Fruit fly (Drosophila melanogaster) S2 (cell line): Measurements from ENCODE around the gene CG7991.

Experiments
- CG8478 ChIP-seq: fragments of >200 bp; optimal IDR thresholded peaks from 2 replicates; lab custom pipeline; 2018
- CTCF ChIP-seq, 2 experiments: fragments of >200 bp; optimal IDR thresholded peaks; 2 replicates each; lab custom pipeline; 2018

The CG7991 gene

DNA sequence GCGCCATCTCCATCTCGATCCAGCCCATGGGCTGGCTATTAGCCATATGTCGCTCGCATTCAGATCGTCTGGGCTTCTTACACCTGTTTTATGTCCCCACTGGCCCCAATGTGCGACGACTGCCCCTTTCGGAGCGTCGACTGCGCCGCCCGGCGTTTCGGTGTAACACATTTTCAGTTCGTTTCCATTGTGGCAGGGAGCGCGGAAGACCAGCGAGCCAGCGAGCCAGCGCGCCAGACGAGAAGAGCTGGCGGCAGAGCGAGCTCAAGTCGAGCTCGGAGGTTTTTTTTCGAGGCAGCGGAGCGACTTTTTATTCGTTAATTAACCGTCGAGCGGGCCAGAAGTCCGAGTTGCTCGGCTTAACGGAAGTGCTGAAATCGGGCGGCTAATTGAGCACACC lies at the start of gene CG7991:
Gene CG7991, plus strand, starts transcription at position 329 of the 400 bp plus-strand sequence.
- TF ChIP-seq CG8478 (lab: Kevin White, UChicago) (no peak), CTCF (optimal IDR thresholded peaks at IDR 0.05; lab: Kevin White, UChicago) (no peak)

dm6 chr3L:1626924-1627323 lies 47.6 kb upstream of the CG7991 start:
- TF ChIP-seq CG8478 (lab: Kevin White, UChicago) (no peak), CTCF (optimal IDR thresholded peaks at IDR 0.05; lab: Kevin White, UChicago) (no peak)

dm6 chr3L:1628176-1628866 lies 46.2 kb upstream of the CG7991 start, which contains the start of gene CG13928:
CG13928 (minus strand) TSS chr3L:1628377.
- TF ChIP-seq CG8478 (lab: Kevin White, UChicago) (no peak), CTCF (optimal IDR thresholded peaks at IDR 0.05; lab: Kevin White, UChicago) (no peak)

DNA sequence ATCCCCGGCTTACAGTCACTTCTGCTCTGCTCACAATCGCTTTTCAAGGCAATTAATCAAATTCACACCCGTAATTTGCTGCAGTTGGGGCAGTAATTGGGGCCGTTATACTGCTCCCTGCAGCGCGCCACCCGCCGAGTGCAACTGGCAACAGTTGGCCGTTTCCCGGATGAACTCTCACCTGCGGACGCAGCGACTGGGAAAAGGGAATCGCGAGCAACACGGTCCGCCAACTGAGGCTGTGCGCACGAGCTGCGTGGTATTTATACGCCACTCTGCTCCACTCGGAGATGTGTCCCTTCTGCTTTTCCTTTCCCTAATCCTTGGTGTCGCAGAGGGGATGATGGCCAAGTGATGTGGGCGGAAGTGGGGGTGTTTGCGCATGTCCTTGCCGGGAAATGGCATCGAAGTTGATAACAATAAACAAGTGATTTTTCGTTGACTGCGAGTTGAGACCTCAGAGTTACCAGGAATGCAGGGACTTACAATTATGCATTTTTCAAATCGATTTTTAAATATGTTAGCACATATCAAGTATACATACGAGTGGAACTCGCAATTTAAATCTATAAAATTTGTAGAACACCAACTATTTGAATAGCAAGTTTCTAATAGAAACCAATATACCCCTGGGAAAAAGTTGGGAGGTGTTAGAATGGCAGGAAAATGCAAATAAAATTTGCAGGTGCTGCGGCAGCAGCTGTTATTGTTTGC lies 45.3 kb upstream of the CG7991 start, which contains the start of gene GC:
Gene GC, minus strand, starts transcription at position 238 of the 714 bp plus-strand sequence.
- no peak for TF ChIP-seq CG8478 (lab: Kevin White, UChicago)
- no peak for TF ChIP-seq CTCF (optimal IDR thresholded peaks at IDR 0.05; lab: Kevin White, UChicago)

- TF ChIP-seq CTCF (optimal IDR thresholded peaks at IDR 0.05; lab: Kevin White, UChicago) (no peak), CG8478 (lab: Kevin White, UChicago) (no peak)
Observed at dm6 chr3L:1636886-1637285, 37.6 kb upstream of the CG7991 start.

dm6 chr3L:1637652-1638051 lies 36.9 kb upstream of the CG7991 start, which contains the start of gene nSyb:
nSyb (minus strand) TSS chr3L:1637752.
- TF ChIP-seq CTCF (optimal IDR thresholded peaks at IDR 0.05; lab: Kevin White, UChicago) (no peak), CG8478 (lab: Kevin White, UChicago) (no peak)

dm6 chr3L:1639185-1639812 lies 35.2 kb upstream of the CG7991 start, which contains the start of the genes Mettl2 and Bgb:
Mettl2 (minus strand) TSS chr3L:1639235.
Bgb (plus strand) TSS chr3L:1639711.
- TF ChIP-seq CTCF (optimal IDR thresholded peaks at IDR 0.05; lab: Kevin White, UChicago) (peak in 1 of 2 experiments; percentile 13), CG8478 (lab: Kevin White, UChicago) (no peak)

DNA sequence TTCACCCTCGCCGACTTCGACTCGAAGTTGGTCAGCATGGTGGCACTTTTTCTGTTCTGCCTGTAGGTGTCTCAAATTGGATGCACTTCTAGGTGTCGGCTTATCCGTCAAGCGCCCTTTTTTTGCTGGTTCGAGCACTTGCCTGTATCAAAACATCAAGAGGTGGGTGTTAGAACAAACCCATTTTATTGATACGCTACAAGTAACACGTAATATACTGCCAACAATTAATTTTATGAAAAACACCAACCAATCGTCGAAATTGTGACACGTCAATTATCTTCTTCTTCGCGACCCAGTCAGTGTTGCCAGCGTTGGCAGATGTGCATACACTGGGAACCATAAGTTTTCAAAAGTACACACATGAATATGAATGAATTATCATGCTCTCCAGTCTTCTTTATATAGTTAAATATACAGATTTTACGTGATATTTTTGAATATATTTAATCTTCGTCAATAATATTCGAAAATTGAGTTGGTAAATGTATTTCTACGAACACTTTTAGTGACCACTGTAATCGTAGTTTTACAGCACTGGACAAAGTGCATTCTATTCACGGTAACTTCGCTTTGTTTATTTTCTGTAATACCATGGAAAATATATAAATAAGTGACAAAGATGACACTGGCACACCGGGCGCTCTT lies 29.5 kb upstream of the CG7991 start, which contains the start of the genes alphaCOP and CG13919:
Gene alphaCOP, minus strand, starts transcription at position 280 of the 648 bp plus-strand sequence.
Gene CG13919, plus strand, starts transcription at position 548 of the 648 bp plus-strand sequence.
- TF ChIP-seq CTCF (optimal IDR thresholded peaks at IDR 0.05; lab: Kevin White, UChicago) (no peak), CG8478 (lab: Kevin White, UChicago) (no peak)

- TF ChIP-seq CTCF (optimal IDR thresholded peaks at IDR 0.05; lab: Kevin White, UChicago) (peak in 1 of 2 experiments; percentile 8), CG8478 (lab: Kevin White, UChicago) (no peak)
Observed at dm6 chr3L:1647276-1647919, 27.1 kb upstream of the CG7991 start, which contains the start of the genes CG17249 and Bro. CG17249 (minus strand) TSS chr3L:1647464. Bro (plus strand) TSS chr3L:1647869.

DNA sequence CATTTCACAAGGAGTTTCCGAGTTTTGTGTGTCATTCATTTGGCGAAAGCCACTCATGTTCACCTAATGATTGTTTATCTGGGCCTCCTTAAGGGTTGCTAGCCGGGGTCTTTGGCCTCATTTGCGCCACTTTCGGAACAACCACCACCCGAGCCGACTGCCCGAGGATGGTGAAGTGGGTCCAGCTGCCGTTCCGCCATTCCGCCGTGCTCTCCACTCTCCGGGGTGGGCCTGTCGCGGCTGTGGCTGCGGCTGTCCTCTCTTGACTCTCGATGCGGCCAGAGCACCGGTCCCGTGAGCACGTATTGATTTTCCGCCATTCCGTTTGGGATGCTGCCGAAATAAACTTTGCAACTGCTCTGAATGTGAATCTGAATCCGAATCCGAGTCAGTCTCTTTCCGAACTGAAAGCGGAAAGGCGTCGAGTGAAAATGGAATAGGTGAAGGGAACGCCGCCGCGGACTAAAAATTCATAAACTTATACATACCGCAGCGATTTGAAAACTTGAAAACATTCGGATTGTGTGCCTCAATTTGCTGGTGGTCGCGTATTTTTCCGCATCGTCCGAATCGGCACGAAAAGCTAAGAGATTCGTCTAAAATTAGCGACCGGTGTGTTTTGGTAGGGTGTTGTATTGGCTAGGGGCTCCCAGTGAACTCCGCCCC lies 25.7 kb upstream of the CG7991 start, which contains the start of gene CG13920:
Gene CG13920, plus strand, starts transcription at position 255 of the 666 bp plus-strand sequence.
- TF ChIP-seq CTCF (optimal IDR thresholded peaks at IDR 0.05; lab: Kevin White, UChicago) (no peak), CG8478 (lab: Kevin White, UChicago) (no peak)

dm6 chr3L:1649363-1649762 lies 25.1 kb upstream of the CG7991 start:
- TF ChIP-seq CG8478 (lab: Kevin White, UChicago) (no peak), CTCF (optimal IDR thresholded peaks at IDR 0.05; lab: Kevin White, UChicago) (no peak)

- TF ChIP-seq CG8478 (lab: Kevin White, UChicago) (no peak), CTCF (optimal IDR thresholded peaks at IDR 0.05; lab: Kevin White, UChicago) (peak in 1 of 2 experiments; percentile 22)
Observed at dm6 chr3L:1652700-1653200, 21.8 kb upstream of the CG7991 start, which contains the start of the genes CG7970 and Vta1. CG7970 (plus strand) TSS chr3L:1652750. Vta1 (minus strand) TSS chr3L:1652900.
